Fruit fly (Drosophila melanogaster): ENCODE measurements around the gene CG13667.

The CG13667 gene

DNA sequence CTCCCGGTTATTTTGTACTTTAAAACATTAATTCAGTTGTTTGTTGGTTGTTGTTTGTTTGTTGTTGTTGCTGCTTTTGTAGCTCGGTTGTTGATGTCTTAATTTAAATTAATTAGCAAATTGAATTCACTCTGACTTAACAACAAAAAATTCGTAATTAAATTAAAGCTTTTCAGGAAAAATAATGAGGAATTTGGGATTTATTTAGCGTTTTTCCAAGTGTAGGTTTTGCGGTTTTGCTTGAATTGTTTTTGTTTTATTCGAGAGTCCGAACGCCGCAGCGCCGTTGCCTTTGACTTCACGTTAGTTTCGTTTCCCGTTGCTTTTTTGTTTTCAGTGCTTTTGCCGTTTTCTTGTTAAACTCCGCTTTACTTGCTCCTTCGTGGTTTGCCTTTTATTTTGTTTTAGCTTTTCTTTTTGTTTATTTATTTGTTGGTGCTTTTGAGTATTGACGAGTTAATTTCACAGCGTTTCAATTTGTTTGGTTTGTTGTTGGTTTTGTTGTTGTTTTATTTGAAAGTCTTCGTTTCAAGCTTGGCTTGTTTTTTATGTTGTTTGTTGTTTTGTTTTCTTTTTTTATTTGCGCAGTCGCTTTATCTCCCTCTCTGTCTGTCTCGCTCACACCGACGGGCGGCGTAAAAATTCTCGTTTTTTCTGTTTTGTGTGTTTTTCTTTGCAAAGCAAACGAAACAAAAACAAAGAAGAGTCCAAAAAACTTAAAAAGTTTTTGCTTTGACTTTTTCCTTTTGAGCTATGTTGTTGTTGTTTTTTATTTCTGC, 35.7 kb downstream of the CG13667 start:
- TF ChIP-seq Jra (GFP tag; optimal IDR thresholded peaks at IDR 0.05) (no peak), jim (GFP tag; optimal IDR thresholded peaks at IDR 0.05) (peak; percentile 40), CG9705 (GFP tag; optimal IDR thresholded peaks at IDR 0.05) (peak; percentile 42), foxo (GFP tag; optimal IDR thresholded peaks at IDR 0.05) (peak in 1 of 2 experiments; percentile 47), lola (GFP tag; optimal IDR thresholded peaks at IDR 0.05) (no peak), N (GFP tag; optimal IDR thresholded peaks at IDR 0.05) (no peak), dl (GFP tag; optimal IDR thresholded peaks at IDR 0.05; ENCODE audit: insufficient read depth in 1 of 2, partially characterized antibody in 2 of 2) (no peak), Sp1 (GFP tag; optimal IDR thresholded peaks at IDR 0.05) (peak; percentile 90), CG32264 (GFP tag; optimal IDR thresholded peaks at IDR 0.05) (peak; percentile 24), GATAd (GFP tag; optimal IDR thresholded peaks at IDR 0.05) (peak; percentile 16)

DNA sequence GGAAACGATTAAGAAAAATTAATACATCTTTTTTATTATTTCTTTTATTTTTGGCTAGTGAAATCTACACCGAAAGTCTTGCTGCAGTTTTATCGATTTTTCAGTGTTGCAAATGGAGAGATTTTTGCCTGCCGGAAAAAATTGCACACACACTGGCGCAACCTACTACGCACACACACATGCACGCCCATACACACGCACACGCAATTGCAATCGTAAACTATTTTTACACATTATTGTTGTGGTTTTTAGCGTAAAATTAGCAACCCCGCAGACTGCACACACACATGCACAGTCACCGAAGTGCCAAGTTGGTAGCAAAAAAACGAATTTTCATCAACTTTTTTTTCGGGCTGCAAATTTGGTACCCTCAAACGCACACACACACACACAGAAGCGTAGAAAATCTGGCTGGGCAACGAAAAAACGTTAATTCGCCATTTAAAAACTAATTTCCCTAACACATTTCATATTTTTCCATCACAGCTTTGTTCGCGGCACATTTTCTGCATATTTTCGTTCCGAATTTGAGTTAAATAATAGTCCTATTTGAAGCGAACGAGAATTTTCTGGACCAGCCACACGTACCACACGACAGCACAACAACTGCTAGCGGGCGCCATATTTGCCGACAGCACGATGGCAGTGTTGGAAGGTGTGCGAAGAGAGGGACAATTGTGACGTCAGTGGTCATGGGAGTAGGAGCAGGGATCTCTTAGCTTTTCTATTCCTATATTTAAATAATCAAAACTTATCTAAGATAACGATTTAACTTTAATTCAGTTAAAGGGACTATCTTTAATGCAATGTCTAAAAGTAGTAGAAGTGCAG, 36.7 kb downstream of the CG13667 start, which contains the start of gene Unr:
Unr (minus strand) TSS at position 637 of the 831 bp plus-strand sequence.
- TF ChIP-seq HLH106 (tag; optimal IDR thresholded peaks at IDR 0.05) (peak; percentile 75), Abd-B (GFP tag; optimal IDR thresholded peaks at IDR 0.05) (no peak), Myc (optimal IDR thresholded peaks at IDR 0.05) (no peak), brk (GFP tag; optimal IDR thresholded peaks at IDR 0.05) (peak; percentile 83), Dfd (GFP tag; optimal IDR thresholded peaks at IDR 0.05) (peak; percentile 38), h (GFP tag; optimal IDR thresholded peaks at IDR 0.05) (peak; percentile 87), sage (GFP tag; optimal IDR thresholded peaks at IDR 0.05) (peak; percentile 45), ey (GFP tag; optimal IDR thresholded peaks at IDR 0.05) (peak; percentile 81), foxo (GFP tag; optimal IDR thresholded peaks at IDR 0.05) (peak in 1 of 2 experiments; percentile 89), Hnf4 (GFP tag; optimal IDR thresholded peaks at IDR 0.05) (peak; percentile 91), jim (GFP tag; optimal IDR thresholded peaks at IDR 0.05) (peak; percentile 84), CrebA (GFP tag; optimal IDR thresholded peaks at IDR 0.05; ENCODE audit: borderline replicate concordance) (no peak), CG32264 (GFP tag; optimal IDR thresholded peaks at IDR 0.05) (peak; percentile 63), Sp1 (GFP tag; optimal IDR thresholded peaks at IDR 0.05) (peak; percentile 82), CG9705 (GFP tag; optimal IDR thresholded peaks at IDR 0.05) (peak; percentile 58), Hr83 (GFP tag; optimal IDR thresholded peaks at IDR 0.05; ENCODE audit: poor library complexity, severe bottlenecking) (peak; percentile 97), tai (GFP tag; optimal IDR thresholded peaks at IDR 0.05) (peak; percentile 85), Mio (GFP tag; optimal IDR thresholded peaks at IDR 0.05) (peak; percentile 60), psq (GFP tag; optimal IDR thresholded peaks at IDR 0.05) (peak; percentile 68), Rel (GFP tag; optimal IDR thresholded peaks at IDR 0.05) (no peak), Rel (tag; optimal IDR thresholded peaks at IDR 0.05) (peak; percentile 64), sv (GFP tag; optimal IDR thresholded peaks at IDR 0.05) (peak; percentile 84), dsf (GFP tag; optimal IDR thresholded peaks at IDR 0.05; ENCODE audit: borderline replicate concordance) (peak; percentile 44), OdsH (GFP tag; optimal IDR thresholded peaks at IDR 0.05) (peak; percentile 76), GATAd (GFP tag; optimal IDR thresholded peaks at IDR 0.05) (peak; percentile 45), Vsx2 (GFP tag; optimal IDR thresholded peaks at IDR 0.05; ENCODE audit: partially characterized antibody) (no peak), pan (optimal IDR thresholded peaks at IDR 0.05) (no peak), Jra (GFP tag; optimal IDR thresholded peaks at IDR 0.05) (peak; percentile 72), woc (GFP tag; optimal IDR thresholded peaks at IDR 0.05) (peak; percentile 54), usp (GFP tag; optimal IDR thresholded peaks at IDR 0.05) (no peak), N (GFP tag; optimal IDR thresholded peaks at IDR 0.05) (peak; percentile 62), lola (GFP tag; optimal IDR thresholded peaks at IDR 0.05) (no peak), fru (GFP tag; optimal IDR thresholded peaks at IDR 0.05) (peak; percentile 83), br (GFP tag; optimal IDR thresholded peaks at IDR 0.05) (peak; percentile 87), dmrt93B (GFP tag; optimal IDR thresholded peaks at IDR 0.05) (peak; percentile 44), rgr (GFP tag; optimal IDR thresholded peaks at IDR 0.05) (peak; percentile 90)

Data from whole organism, wandering third instar larva.